Fruit fly (Drosophila melanogaster) whole organism, adult: ENCODE measurements around the gene CG15152.

Source experiments
- CG11617 ChIP-seq: fragments of 200-800 bp; sonication (Bioruptor generic); optimal IDR thresholded peaks from 2 replicates; lab custom pipeline; 2017; ENCODE audit warnings: mild to moderate bottlenecking, missing biosample characterization, missing genetic modification reagents, missing genetic modification characterization
- CG1620 ChIP-seq: fragments of 200-800 bp; sonication (Bioruptor generic); optimal IDR thresholded peaks from 2 replicates; lab custom pipeline; 2016; ENCODE audit warnings: missing biosample characterization, missing genetic modification characterization
- CG5204 ChIP-seq: fragments of 200-800 bp; sonication (Bioruptor generic); optimal IDR thresholded peaks from 2 replicates; lab custom pipeline; 2016; ENCODE audit warnings: missing biosample characterization, missing genetic modification characterization
- CG7101 ChIP-seq: fragments of 200-800 bp; sonication (Bioruptor generic); optimal IDR thresholded peaks from 2 replicates; lab custom pipeline; 2018; ENCODE audit warnings: missing biosample characterization, mild to moderate bottlenecking, missing genetic modification characterization, moderate library complexity
- Crg-1 ChIP-seq: fragments of 200-800 bp; sonication (Bioruptor generic); optimal IDR thresholded peaks from 2 replicates; lab custom pipeline; 2016; ENCODE audit warnings: missing biosample characterization, missing genetic modification characterization
- kay ChIP-seq: fragments of 200-800 bp; sonication (Bioruptor generic); peaks from one replicate; lab custom pipeline; 2016; ENCODE audit warnings: missing biosample characterization, missing genetic modification characterization, borderline replicate concordance
- ovo ChIP-seq: fragments of 200-800 bp; sonication (Bioruptor generic); optimal IDR thresholded peaks from 2 replicates; lab custom pipeline; 2016; ENCODE audit warnings: missing biosample characterization, missing genetic modification characterization

dm6 chr2L:18148552-18149219 is 34.3 kb downstream of the CG15152 start:
- TF ChIP-seq CG5204 = no peak
- TF ChIP-seq ovo (GFP tag; lab: Kevin White, UChicago) = peak; percentile 79
- peak; percentile 11 for TF ChIP-seq CG1620
- TF ChIP-seq CG11617 (GFP tag; lab: Kevin White, UChicago) = peak; percentile 58
- TF ChIP-seq Crg-1 = peak; percentile 86
- peak; percentile 84 for TF ChIP-seq CG7101
- TF ChIP-seq kay (GFP tag; lab: Kevin White, UChicago) = peak; percentile 90
